Worm (Caenorhabditis elegans) whole organism, mixed stage, embryonic: ENCODE data around the gene srbc-37.

Experiments
- M03D4.4 ChIP-seq: sonication (generic microtip); optimal IDR thresholded peaks from 2 replicates; lab custom pipeline; 2017; ENCODE audit warnings: mild to moderate bottlenecking, missing genetic modification characterization, missing compliant biosample characterization
- bed-3 ChIP-seq: fragments of 200-800 bp; sonication (Bioruptor generic); optimal IDR thresholded peaks from 3 replicates; lab custom pipeline; 2018; ENCODE audit warnings: mild to moderate bottlenecking, missing genetic modification characterization, moderate library complexity, missing compliant biosample characterization
- blmp-1 ChIP-seq: fragments of 150-350 bp; optimal IDR thresholded peaks from 2 replicates; lab custom pipeline; 2014; ENCODE audit warnings: missing biosample characterization, missing genetic modification characterization
- ceh-39 ChIP-seq: fragments of 150-350 bp; optimal IDR thresholded peaks from 2 replicates; lab custom pipeline; 2014; ENCODE audit warnings: missing biosample characterization, missing genetic modification characterization
- ceh-83 ChIP-seq: fragments of 200-800 bp; sonication (Bioruptor generic); optimal IDR thresholded peaks from 2 replicates; lab custom pipeline; 2018; ENCODE audit warnings: mild to moderate bottlenecking, missing genetic modification characterization, missing compliant biosample characterization
- ces-1 ChIP-seq: fragments of 150-350 bp; optimal IDR thresholded peaks from 2 replicates; lab custom pipeline; 2014; ENCODE audit warnings: missing biosample characterization, missing genetic modification reagents, missing genetic modification characterization
- cnd-1 ChIP-seq: fragments of 200-800 bp; sonication (Bioruptor generic); optimal IDR thresholded peaks from 2 replicates; lab custom pipeline; 2018; ENCODE audit warnings: mild to moderate bottlenecking, missing genetic modification characterization, missing compliant biosample characterization
- drap-1 ChIP-seq: fragments of 200-800 bp; sonication (Bioruptor generic); optimal IDR thresholded peaks from 3 replicates; lab custom pipeline; 2018; ENCODE audit warnings: mild to moderate bottlenecking, missing genetic modification characterization, missing compliant biosample characterization
- elt-1 ChIP-seq: sonication (generic microtip); optimal IDR thresholded peaks from 2 replicates; lab custom pipeline; 2017; ENCODE audit warnings: missing genetic modification characterization, mild to moderate bottlenecking, missing compliant biosample characterization, antibody characterized with exemption, moderate library complexity, borderline replicate concordance; ENCODE audit not compliant: insufficient read depth
- flh-1 ChIP-seq: fragments of 200-800 bp; sonication (Bioruptor generic); optimal IDR thresholded peaks from 2 replicates; lab custom pipeline; 2018; ENCODE audit warnings: mild to moderate bottlenecking, missing genetic modification characterization, moderate library complexity, missing compliant biosample characterization
- ham-2 ChIP-seq: fragments of 200-800 bp; sonication (Bioruptor generic); optimal IDR thresholded peaks from 2 replicates; lab custom pipeline; 2018; ENCODE audit warnings: mild to moderate bottlenecking, missing genetic modification characterization, missing compliant biosample characterization
- hlh-1 ChIP-seq: fragments of 150-350 bp; optimal IDR thresholded peaks from 2 replicates; lab custom pipeline; 2014; ENCODE audit warnings: missing biosample characterization, missing genetic modification reagents, missing genetic modification characterization
- lin-13 ChIP-seq: fragments of 150-350 bp; optimal IDR thresholded peaks from 2 replicates; lab custom pipeline; 2014; ENCODE audit warnings: missing biosample characterization, missing genetic modification characterization
- lsy-2 ChIP-seq: fragments of 150-350 bp; optimal IDR thresholded peaks from 2 replicates; lab custom pipeline; 2014; ENCODE audit warnings: missing biosample characterization, missing genetic modification characterization
- mab-5 ChIP-seq: fragments of 150-350 bp; optimal IDR thresholded peaks from 2 replicates; lab custom pipeline; 2014; ENCODE audit warnings: missing biosample characterization, missing genetic modification characterization
- mep-1 ChIP-seq: fragments of 150-350 bp; optimal IDR thresholded peaks from 2 replicates; lab custom pipeline; 2017; ENCODE audit warnings: missing biosample characterization, missing genetic modification reagents, missing genetic modification characterization, inconsistent platforms
- mls-2 ChIP-seq: sonication (generic microtip); optimal IDR thresholded peaks from 2 replicates; lab custom pipeline; 2016; ENCODE audit warnings: mild to moderate bottlenecking, missing genetic modification characterization, moderate library complexity, missing compliant biosample characterization
- nhr-12 ChIP-seq: fragments of 150-350 bp; optimal IDR thresholded peaks from 2 replicates; lab custom pipeline; 2014; ENCODE audit warnings: missing biosample characterization, missing genetic modification characterization
- nhr-237 ChIP-seq: fragments of 150-350 bp; optimal IDR thresholded peaks from 2 replicates; lab custom pipeline; 2014; ENCODE audit warnings: missing biosample characterization, missing genetic modification characterization
- nhr-28 ChIP-seq: fragments of 150-350 bp; optimal IDR thresholded peaks from 2 replicates; lab custom pipeline; 2014; ENCODE audit warnings: missing biosample characterization, missing genetic modification characterization
- nhr-76 ChIP-seq: sonication (generic microtip); optimal IDR thresholded peaks from 2 replicates; lab custom pipeline; 2017; ENCODE audit warnings: missing biosample characterization, missing genetic modification characterization
- pha-4 ChIP-seq: fragments of 150-350 bp; optimal IDR thresholded peaks from 2 replicates; lab custom pipeline; 2018; ENCODE audit warnings: missing biosample characterization, missing genetic modification reagents, missing genetic modification characterization
- sem-2 ChIP-seq: fragments of 200-800 bp; sonication (Bioruptor generic); optimal IDR thresholded peaks from 2 replicates; lab custom pipeline; 2018; ENCODE audit warnings: mild to moderate bottlenecking, missing genetic modification characterization, missing compliant biosample characterization
- snpc-4 ChIP-seq: fragments of 150-350 bp; optimal IDR thresholded peaks from 2 replicates; lab custom pipeline; 2014; ENCODE audit warnings: missing biosample characterization, missing genetic modification characterization
- sptf-1 ChIP-seq: sonication (generic microtip); optimal IDR thresholded peaks from 2 replicates; lab custom pipeline; 2017; ENCODE audit warnings: mild to moderate bottlenecking, missing genetic modification characterization, moderate library complexity, missing compliant biosample characterization
- tbx-8 ChIP-seq: fragments of 200-800 bp; sonication (Bioruptor generic); optimal IDR thresholded peaks from 2 replicates; lab custom pipeline; 2018; ENCODE audit warnings: mild to moderate bottlenecking, missing genetic modification characterization, moderate library complexity, missing compliant biosample characterization
- unc-39 ChIP-seq: fragments of 150-350 bp; optimal IDR thresholded peaks from 2 replicates; lab custom pipeline; 2014; ENCODE audit warnings: missing biosample characterization, missing genetic modification characterization
- unc-62 ChIP-seq: fragments of 150-350 bp; optimal IDR thresholded peaks from 2 replicates; lab custom pipeline; 2014; ENCODE audit warnings: missing biosample characterization, missing genetic modification reagents, missing genetic modification characterization
- zip-8 ChIP-seq: fragments of 150-350 bp; optimal IDR thresholded peaks from 2 replicates; lab custom pipeline; 2014; ENCODE audit warnings: missing biosample characterization, missing genetic modification characterization
- ztf-11 ChIP-seq: fragments of 150-350 bp; optimal IDR thresholded peaks from 2 replicates; lab custom pipeline; 2014; ENCODE audit warnings: missing biosample characterization, missing genetic modification characterization

Gene srbc-37

DNA sequence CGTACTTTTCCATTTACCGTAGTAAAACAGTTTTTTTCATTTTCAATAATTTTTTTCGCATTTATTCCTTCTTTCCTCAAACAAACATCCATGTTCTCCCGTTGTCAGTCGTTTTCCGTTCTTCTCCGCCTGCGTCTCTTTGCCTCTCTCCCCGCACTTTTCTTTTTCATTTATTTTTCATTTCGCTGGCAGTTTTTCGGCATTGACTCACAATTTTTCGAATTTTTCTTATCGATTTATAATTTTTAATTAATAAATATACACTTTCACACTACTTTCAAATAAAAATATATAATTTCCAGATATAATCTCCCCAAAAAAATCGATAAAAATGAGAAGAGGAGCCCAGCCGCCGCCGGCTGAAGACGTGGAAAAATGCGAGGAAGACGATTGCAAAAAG is 15.0 kb upstream of the srbc-37 start, which contains the start of gene H25P19.1:
Gene H25P19.1 (plus strand): TSS at position 301 of the 400 bp plus-strand sequence.
- TF ChIP-seq hlh-1 (no peak), nhr-237 (tag; lab: Kevin White, UChicago) (no peak), ces-1 (GFP tag; lab: Kevin White, UChicago) (no peak), nhr-12 (no peak), lin-13 (tag; lab: Kevin White, UChicago) (no peak)

- TF ChIP-seq mls-2 (tag; lab: Kevin White, UChicago) (no peak), tbx-8 (no peak), mab-5 (tag; lab: Kevin White, UChicago) (no peak), cnd-1 (tag; lab: Kevin White, UChicago) (no peak), ham-2 (GFP tag; lab: Kevin White, UChicago) (no peak), flh-1 (GFP tag; lab: Kevin White, UChicago) (no peak), M03D4.4 (tag; lab: Kevin White, UChicago) (no peak), drap-1 (no peak), blmp-1 (tag; lab: Kevin White, UChicago) (no peak), bed-3 (no peak), nhr-76 (tag; lab: Kevin White, UChicago) (no peak), nhr-237 (tag; lab: Kevin White, UChicago) (no peak), lin-13 (tag; lab: Kevin White, UChicago) (no peak), lsy-2 (tag; lab: Kevin White, UChicago) (no peak), ceh-39 (tag; lab: Kevin White, UChicago) (no peak), ztf-11 (tag; lab: Kevin White, UChicago) (no peak), zip-8 (tag; lab: Kevin White, UChicago) (no peak), pha-4 (tag; lab: Kevin White, UChicago) (no peak), snpc-4 (tag; lab: Kevin White, UChicago) (no peak), unc-39 (tag; lab: Kevin White, UChicago) (no peak)
- TF ChIP-seq, all 35 proteins: peak for 0
Measured at ce11 chrV:689538-689937, 12.8 kb upstream of the srbc-37 start.

ce11 chrV:692720-693422 is 9.5 kb upstream of the srbc-37 start, which contains the start of gene srx-4:
srx-4 (minus strand) TSS chrV:692770.
- TF ChIP-seq ceh-39 (tag; lab: Kevin White, UChicago) (no peak), sptf-1 (no peak), mab-5 (tag; lab: Kevin White, UChicago) (no peak), ham-2 (GFP tag; lab: Kevin White, UChicago) (no peak), ces-1 (GFP tag; lab: Kevin White, UChicago) (no peak), nhr-28 (no peak), lin-13 (tag; lab: Kevin White, UChicago) (no peak), mep-1 (tag; lab: Kevin White, UChicago) (no peak), elt-1 (tag; lab: Kevin White, UChicago) (no peak), drap-1 (no peak), unc-62 (GFP tag; lab: Kevin White, UChicago) (no peak), hlh-1 (no peak), lsy-2 (tag; lab: Kevin White, UChicago) (no peak), ceh-83 (GFP tag; lab: Kevin White, UChicago) (no peak), nhr-76 (tag; lab: Kevin White, UChicago) (no peak), M03D4.4 (tag; lab: Kevin White, UChicago) (no peak), mls-2 (tag; lab: Kevin White, UChicago) (no peak), pha-4 (tag; lab: Kevin White, UChicago) (no peak)

- TF ChIP-seq drap-1 (no peak), nhr-12 (no peak), nhr-76 (tag; lab: Kevin White, UChicago) (no peak), ces-1 (GFP tag; lab: Kevin White, UChicago) (no peak), sem-2 (GFP tag; lab: Kevin White, UChicago) (no peak), unc-39 (tag; lab: Kevin White, UChicago) (no peak), ztf-11 (tag; lab: Kevin White, UChicago) (no peak), pha-4 (tag; lab: Kevin White, UChicago) (no peak), cnd-1 (tag; lab: Kevin White, UChicago) (no peak), ceh-39 (tag; lab: Kevin White, UChicago) (no peak)
Measured at ce11 chrV:694625-695024, 7.7 kb upstream of the srbc-37 start, which contains the start of gene srj-53. srj-53 (minus strand) TSS chrV:694725.
